Worm (Caenorhabditis elegans): Measurements from ENCODE around the gene C34F11.1.

Gene C34F11.1

ce11 chrII:5201922-5202562 is 10.7 kb upstream of the C34F11.1 start:
- no peak for TF ChIP-seq F10E7.11 (tag; optimal IDR thresholded peaks at IDR 0.05)
- peak; percentile 57 for TF ChIP-seq nhr-90 (tag; optimal IDR thresholded peaks at IDR 0.05)
- peak; percentile 64 for TF ChIP-seq chd-7 (tag; optimal IDR thresholded peaks at IDR 0.05)
- no peak for TF ChIP-seq hlh-12 (tag; optimal IDR thresholded peaks at IDR 0.05)
- peak; percentile 56 for TF ChIP-seq lin-40 (tag; optimal IDR thresholded peaks at IDR 0.05)
- TF ChIP-seq atf-7 (tag; optimal IDR thresholded peaks at IDR 0.05), result peak; percentile 84
- no peak for TF ChIP-seq snpc-4 (GFP tag; optimal IDR thresholded peaks at IDR 0.05)
- TF ChIP-seq snpc-4 (tag; optimal IDR thresholded peaks at IDR 0.05), result peak in 1 of 4 experiments; percentile 23
- no peak for TF ChIP-seq athp-1 (tag; optimal IDR thresholded peaks at IDR 0.05)
- TF ChIP-seq tlf-1 (GFP tag; optimal IDR thresholded peaks at IDR 0.05), result peak; percentile 15
- TF ChIP-seq unc-62 (GFP tag; optimal IDR thresholded peaks at IDR 0.05), result peak; percentile 63
- TF ChIP-seq cebp-1 (GFP tag; IDR thresholded peaks at IDR 0.05), result no peak
- TF ChIP-seq cebp-1 (tag; optimal IDR thresholded peaks at IDR 0.05), result peak; percentile 48
- TF ChIP-seq pha-4 (tag; optimal IDR thresholded peaks at IDR 0.05), result no peak
- no peak for TF ChIP-seq ceh-27 (GFP tag; optimal IDR thresholded peaks at IDR 0.05)
- peak; percentile 4 for TF ChIP-seq gei-17 (GFP tag; optimal IDR thresholded peaks at IDR 0.05)
- peak; percentile 42 for TF ChIP-seq madf-10 (tag; optimal IDR thresholded peaks at IDR 0.05)
- TF ChIP-seq B0336.3 (GFP tag; IDR thresholded peaks at IDR 0.05), result peak; percentile 45; the same call in 1 of the 2 replicates
- no peak for TF ChIP-seq dpff-1 (tag; optimal IDR thresholded peaks at IDR 0.05)
- TF ChIP-seq ztf-22 (GFP tag; optimal IDR thresholded peaks at IDR 0.05), result peak; percentile 85
- peak; percentile 21 to 73 for TF ChIP-seq let-607 (tag; optimal IDR thresholded peaks at IDR 0.05)
- peak; percentile 40 for TF ChIP-seq tbp1 (GFP tag; optimal IDR thresholded peaks at IDR 0.05)
- TF ChIP-seq F57C9.4 (tag; optimal IDR thresholded peaks at IDR 0.05), result no peak
- peak; percentile 96 for TF ChIP-seq nhr-80 (tag; optimal IDR thresholded peaks at IDR 0.05)
- 0 out of 2 replicates have a peak, but pooled peaks have one; percentile 25 for TF ChIP-seq Y53G8AR.9 (GFP tag; conservative IDR thresholded peaks at IDR 0.05)
- TF ChIP-seq F22D6.2 (tag; optimal IDR thresholded peaks at IDR 0.05), result no peak
- TF ChIP-seq ztf-18 (tag; optimal IDR thresholded peaks at IDR 0.05), result no peak
- peak; percentile 39 for TF ChIP-seq ets-4 (GFP tag; optimal IDR thresholded peaks at IDR 0.05)

- peak; percentile 47 for TF ChIP-seq nhr-80 (tag; optimal IDR thresholded peaks at IDR 0.05)
- TF ChIP-seq cebp-1 (GFP tag; IDR thresholded peaks at IDR 0.05), result peak; percentile 44; the same call in 1 of the 2 replicates
- TF ChIP-seq cebp-1 (tag; optimal IDR thresholded peaks at IDR 0.05), result peak; percentile 64
- TF ChIP-seq gei-17 (GFP tag; optimal IDR thresholded peaks at IDR 0.05), result no peak
- no peak for TF ChIP-seq T26A5.8 (tag; optimal IDR thresholded peaks at IDR 0.05)
Measured at ce11 chrII:5202930-5203329, 9.8 kb upstream of the C34F11.1 start, which contains the start of gene ampd-1. TSS of gene ampd-1 (plus strand) at chrII:5203322.

ce11 chrII:5205286-5205685 is 7.5 kb upstream of the C34F11.1 start:
- TF ChIP-seq ZK185.1 (tag; optimal IDR thresholded peaks at IDR 0.05; ENCODE audit: poor library complexity, severe bottlenecking) (no peak), madf-3 (GFP tag; IDR thresholded peaks at IDR 0.05) (no peak), repo-1 (tag; optimal IDR thresholded peaks at IDR 0.05) (no peak), F57C9.4 (tag; optimal IDR thresholded peaks at IDR 0.05) (no peak), Y56A3A.18 (GFP tag; IDR thresholded peaks at IDR 0.05) (no peak), F39B2.1 (GFP tag; IDR thresholded peaks at IDR 0.05) (no peak), tbx-9 (tag; optimal IDR thresholded peaks at IDR 0.05; ENCODE audit: borderline replicate concordance) (no peak), hsf-1 (GFP tag; IDR thresholded peaks at IDR 0.05) (no peak), sea-2 (GFP tag; IDR thresholded peaks at IDR 0.05) (no peak), pha-4 (tag; optimal IDR thresholded peaks at IDR 0.05) (no peak), tbp1 (GFP tag; optimal IDR thresholded peaks at IDR 0.05) (no peak), athp-1 (tag; optimal IDR thresholded peaks at IDR 0.05) (no peak)

Data from whole organism, young adult.